Fruit fly (Drosophila melanogaster) whole organism, embryonic: Measurements from ENCODE around the gene pps.

Experiments used
- B-H2 ChIP-seq: fragments of 200-800 bp; sonication (Bioruptor generic); optimal IDR thresholded peaks from 2 replicates; lab custom pipeline; 2018; ENCODE audit warnings: missing biosample characterization, mild to moderate bottlenecking, missing genetic modification characterization
- CG13287 ChIP-seq: fragments of 200-800 bp; sonication (Bioruptor generic); IDR thresholded peaks from 2 replicates; pipeline ENCODE4 v1.3.6; 2022; ENCODE audit warnings: missing biosample characterization, missing genetic modification characterization; ENCODE audit not compliant: partially characterized antibody
- CG14860 ChIP-seq: fragments of 200-800 bp; sonication (Bioruptor generic); IDR thresholded peaks from 3 replicates; pipeline ENCODE4 v1.3.6; 2022; ENCODE audit warnings: missing biosample characterization, missing genetic modification characterization; ENCODE audit not compliant: partially characterized antibody
- CG15601 ChIP-seq: fragments of 200-800 bp; sonication (Bioruptor generic); optimal IDR thresholded peaks from 3 replicates; lab custom pipeline; 2019; ENCODE audit warnings: missing biosample characterization, mild to moderate bottlenecking, missing genetic modification characterization, moderate library complexity
- CG1602 ChIP-seq: fragments of 200-800 bp; sonication (Bioruptor generic); optimal IDR thresholded peaks from 3 replicates; lab custom pipeline; 2016; ENCODE audit warnings: missing biosample characterization, missing genetic modification characterization
- CG1647 ChIP-seq: fragments of 200-800 bp; sonication (Bioruptor generic); optimal IDR thresholded peaks from 3 replicates; lab custom pipeline; 2016; ENCODE audit warnings: missing biosample characterization, missing genetic modification characterization
- CG17568 ChIP-seq: fragments of 200-800 bp; sonication (Bioruptor generic); optimal IDR thresholded peaks from 2 replicates; lab custom pipeline; 2018; ENCODE audit warnings: missing biosample characterization, mild to moderate bottlenecking, missing genetic modification characterization, moderate library complexity
- CG17802 ChIP-seq: fragments of 200-800 bp; sonication (Bioruptor generic); optimal IDR thresholded peaks from 2 replicates; lab custom pipeline; 2018; ENCODE audit warnings: missing biosample characterization, mild to moderate bottlenecking, missing genetic modification characterization, moderate library complexity
- CG17912 ChIP-seq: fragments of 200-800 bp; sonication (Bioruptor generic); optimal IDR thresholded peaks from 2 replicates; lab custom pipeline; 2018; ENCODE audit warnings: missing biosample characterization, mild to moderate bottlenecking, missing genetic modification characterization
- CG2129 ChIP-seq: fragments of 200-800 bp; sonication (Bioruptor generic); IDR thresholded peaks from 2 replicates; pipeline ENCODE4 v1.3.6; 2022; ENCODE audit warnings: missing biosample characterization, missing genetic modification characterization; ENCODE audit not compliant: partially characterized antibody
- CG31388 ChIP-seq: fragments of 200-800 bp; sonication (Bioruptor generic); optimal IDR thresholded peaks from 2 replicates; lab custom pipeline; 2016; ENCODE audit warnings: missing biosample characterization, missing genetic modification characterization
- CG32772 ChIP-seq: fragments of 200-800 bp; sonication (Bioruptor generic); IDR thresholded peaks from 2 replicates; pipeline ENCODE4 v1.3.6; 2022; ENCODE audit warnings: missing biosample characterization, missing genetic modification characterization
- CG3726 ChIP-seq: fragments of 200-800 bp; sonication (Bioruptor generic); IDR thresholded peaks from 3 replicates; pipeline ENCODE4, ENCODE4 v1.3.6; 2022; ENCODE audit warnings: missing biosample characterization, missing genetic modification characterization
- CG4424 ChIP-seq: fragments of 200-800 bp; sonication (Bioruptor generic); optimal IDR thresholded peaks from 3 replicates; lab custom pipeline; 2016; ENCODE audit warnings: missing biosample characterization, missing genetic modification characterization
- CG8359 ChIP-seq: fragments of 200-800 bp; sonication (Bioruptor generic); optimal IDR thresholded peaks from 2 replicates; lab custom pipeline; 2017; ENCODE audit warnings: missing biosample characterization, mild to moderate bottlenecking, missing genetic modification characterization, borderline replicate concordance
- CG9797 ChIP-seq: fragments of 200-800 bp; sonication (Bioruptor generic); optimal IDR thresholded peaks from 3 replicates; lab custom pipeline; 2018; ENCODE audit warnings: missing biosample characterization, mild to moderate bottlenecking, missing genetic modification characterization
- CTCF ChIP-seq: fragments of 200-800 bp; sonication (Bioruptor generic); optimal IDR thresholded peaks from 2 replicates; lab custom pipeline; 2017; ENCODE audit warnings: missing biosample characterization, mild to moderate bottlenecking, missing genetic modification characterization, moderate library complexity
- CrebB ChIP-seq: fragments of 200-800 bp; sonication (Bioruptor generic); optimal IDR thresholded peaks from 3 replicates; lab custom pipeline; 2018; ENCODE audit warnings: missing biosample characterization, mild to moderate bottlenecking, missing genetic modification characterization
- Dad ChIP-seq: fragments of 200-800 bp; sonication (Bioruptor generic); optimal IDR thresholded peaks from 3 replicates; lab custom pipeline; 2016; ENCODE audit warnings: missing biosample characterization, missing genetic modification characterization
- Dll ChIP-seq: fragments of 200-800 bp; sonication (Bioruptor generic); IDR thresholded peaks from 4 replicates; pipeline ENCODE4 v1.3.6; 2022; ENCODE audit warnings: missing biosample characterization, missing genetic modification characterization; ENCODE audit not compliant: partially characterized antibody
- E2f1 ChIP-seq: fragments of 200-800 bp; sonication (Bioruptor generic); IDR thresholded peaks from 2 replicates; pipeline ENCODE4 v1.3.6; 2022; ENCODE audit warnings: missing biosample characterization, missing genetic modification characterization
- HmgZ ChIP-seq: fragments of 200-800 bp; sonication (Bioruptor generic); optimal IDR thresholded peaks from 2 replicates; lab custom pipeline; 2018; ENCODE audit warnings: missing biosample characterization, mild to moderate bottlenecking, missing genetic modification characterization
- Myb ChIP-seq: fragments of 200-800 bp; sonication (Bioruptor generic); optimal IDR thresholded peaks from 2 replicates; lab custom pipeline; 2016; ENCODE audit warnings: missing biosample characterization, missing genetic modification characterization
- Oaz ChIP-seq: fragments of 200-800 bp; sonication (Bioruptor generic); IDR thresholded peaks from 2 replicates; pipeline ENCODE4 v1.3.6; 2022; ENCODE audit warnings: missing biosample characterization, missing genetic modification characterization
- Rx ChIP-seq: fragments of 200-800 bp; sonication (Bioruptor generic); IDR thresholded peaks from 2 replicates; pipeline ENCODE4 v1.3.6; 2022; ENCODE audit warnings: missing biosample characterization, missing genetic modification characterization
- Scr ChIP-seq: fragments of 200-800 bp; sonication (Bioruptor generic); IDR thresholded peaks from 2 replicates; pipeline ENCODE4 v1.3.6; 2022; ENCODE audit warnings: missing biosample characterization, missing genetic modification characterization; ENCODE audit not compliant: partially characterized antibody
- Sry-δ ChIP-seq: fragments of 200-800 bp; sonication (Bioruptor generic); optimal IDR thresholded peaks from 2 replicates; lab custom pipeline; 2016; ENCODE audit warnings: missing biosample characterization, missing genetic modification characterization
- Stat92E ChIP-seq, 3 experiments: fragments of >200 bp in 2 of 3; fragments of 200-800 bp in 1 of 3; sonication (Bioruptor generic) in 1 of 3; optimal IDR thresholded peaks; 2 replicates each; lab custom pipeline; 2017 to 2019; ENCODE audit warnings: missing biosample characterization in 3 of 3, missing genetic modification characterization in 3 of 3, mild to moderate bottlenecking in 1 of 3, moderate library complexity in 1 of 3
- aop ChIP-seq: fragments of 200-800 bp; sonication (Bioruptor generic); IDR thresholded peaks from 2 replicates; pipeline ENCODE4 v1.3.6; 2022; ENCODE audit warnings: missing biosample characterization, missing genetic modification characterization
- ato ChIP-seq: fragments of 200-800 bp; sonication (Bioruptor generic); IDR thresholded peaks from 2 replicates; pipeline ENCODE4 v1.3.6; 2022; ENCODE audit warnings: missing biosample characterization, missing genetic modification characterization; ENCODE audit not compliant: partially characterized antibody
- bab2 ChIP-seq: fragments of 200-800 bp; sonication (Bioruptor generic); optimal IDR thresholded peaks from 2 replicates; lab custom pipeline; 2016; ENCODE audit warnings: missing biosample characterization, missing genetic modification characterization
- cas ChIP-seq: fragments of 200-800 bp; sonication (Bioruptor generic); IDR thresholded peaks from 2 replicates; pipeline ENCODE4 v1.3.6; 2022; ENCODE audit warnings: missing biosample characterization, missing genetic modification characterization
- cato ChIP-seq: fragments of 200-800 bp; sonication (Bioruptor generic); optimal IDR thresholded peaks from 2 replicates; lab custom pipeline; 2016; ENCODE audit warnings: missing biosample characterization, missing genetic modification characterization, borderline replicate concordance
- chinmo ChIP-seq: fragments of 200-800 bp; sonication (Bioruptor generic); IDR thresholded peaks from 4 replicates; pipeline ENCODE4 v1.3.6; 2022; ENCODE audit warnings: missing biosample characterization, missing genetic modification characterization; ENCODE audit not compliant: partially characterized antibody
- ci ChIP-seq: fragments of 200-800 bp; sonication (Bioruptor generic); IDR thresholded peaks from 3 replicates; pipeline ENCODE4 v1.3.6; 2022; ENCODE audit warnings: missing biosample characterization, missing genetic modification characterization
- da ChIP-seq: fragments of 200-800 bp; sonication (Bioruptor generic); optimal IDR thresholded peaks from 2 replicates; lab custom pipeline; 2016; ENCODE audit warnings: missing biosample characterization, missing genetic modification characterization
- dm ChIP-seq: fragments of 200-800 bp; sonication (Bioruptor generic); optimal IDR thresholded peaks from 3 replicates; lab custom pipeline; 2016; ENCODE audit warnings: missing biosample characterization, missing genetic modification characterization
- eyg ChIP-seq: fragments of 200-800 bp; sonication (Bioruptor generic); optimal IDR thresholded peaks from 3 replicates; lab custom pipeline; 2016; ENCODE audit warnings: missing biosample characterization, missing genetic modification characterization
- gt ChIP-seq: fragments of 200-800 bp; sonication (Bioruptor generic); IDR thresholded peaks from 2 replicates; pipeline ENCODE4 v1.3.6; 2022; ENCODE audit warnings: missing biosample characterization, missing genetic modification characterization
- oc ChIP-seq: fragments of 200-800 bp; sonication (Bioruptor generic); optimal IDR thresholded peaks from 2 replicates; lab custom pipeline; 2018; ENCODE audit warnings: missing biosample characterization, mild to moderate bottlenecking, missing genetic modification characterization, moderate library complexity
- sim ChIP-seq: fragments of 200-800 bp; sonication (Bioruptor generic); IDR thresholded peaks from 2 replicates; pipeline ENCODE4 v1.3.6; 2022; ENCODE audit warnings: missing biosample characterization, missing genetic modification characterization
- sob ChIP-seq: fragments of 200-800 bp; sonication (Bioruptor generic); IDR thresholded peaks from 2 replicates; pipeline ENCODE4 v1.3.6; 2022; ENCODE audit warnings: missing biosample characterization, missing genetic modification characterization
- sug ChIP-seq: fragments of 200-800 bp; optimal IDR thresholded peaks from 2 replicates; lab custom pipeline; 2019; ENCODE audit warnings: missing biosample characterization, mild to moderate bottlenecking, missing genetic modification characterization, moderate library complexity
- tgo ChIP-seq: fragments of 200-800 bp; sonication (Bioruptor generic); IDR thresholded peaks from 3 replicates; pipeline ENCODE4 v1.3.6; 2022; ENCODE audit warnings: missing biosample characterization, missing genetic modification characterization
- tio ChIP-seq: fragments of 200-800 bp; sonication (Bioruptor generic); optimal IDR thresholded peaks from 2 replicates; lab custom pipeline; 2017; ENCODE audit warnings: missing biosample characterization, missing genetic modification characterization, inconsistent platforms
- tll ChIP-seq, 2 experiments: fragments of 200-800 bp in 1 of 2; fragments of >200 bp in 1 of 2; sonication (Bioruptor generic) in 1 of 2; optimal IDR thresholded peaks; 2 replicates each; lab custom pipeline; 2017 to 2019; ENCODE audit warnings: missing biosample characterization in 2 of 2, missing genetic modification characterization in 2 of 2, mild to moderate bottlenecking in 1 of 2, moderate library complexity in 1 of 2
- tna ChIP-seq: fragments of 200-800 bp; sonication (Bioruptor generic); IDR thresholded peaks from 2 replicates; pipeline ENCODE4 v1.3.6; 2022; ENCODE audit warnings: missing biosample characterization, missing genetic modification characterization; ENCODE audit not compliant: partially characterized antibody
- trem ChIP-seq: fragments of 200-800 bp; optimal IDR thresholded peaks from 3 replicates; lab custom pipeline; 2019; ENCODE audit warnings: missing biosample characterization, mild to moderate bottlenecking, missing genetic modification characterization, moderate library complexity
- unc-4 ChIP-seq: fragments of 200-800 bp; sonication (Bioruptor generic); IDR thresholded peaks from 2 replicates; pipeline ENCODE4 v1.3.6; 2022; ENCODE audit warnings: missing biosample characterization, missing genetic modification characterization; ENCODE audit not compliant: partially characterized antibody
- zen ChIP-seq: fragments of 200-800 bp; sonication (Bioruptor generic); optimal IDR thresholded peaks from 3 replicates; lab custom pipeline; 2018; ENCODE audit warnings: missing biosample characterization, mild to moderate bottlenecking, missing genetic modification characterization, moderate library complexity

pps gene

dm6 chr3R:12456370-12456940 lies 42.8 kb downstream of the pps start, which contains the start of gene trus (continued):
- TF ChIP-seq CG15601 (tag; lab: Kevin White, UChicago) (peak; percentile 89), CG32772 (GFP tag; lab: Robert Waterston, UW) (no peak), tll (GFP tag; optimal IDR thresholded peaks at IDR 0.05; lab: Kevin White, UChicago) (no peak), Rx (GFP tag; lab: Robert Waterston, UW) (no peak), trem (peak; percentile 39), sob (no peak), chinmo (peak; percentile 87), Myb (GFP tag; lab: Kevin White, UChicago) (peak; percentile 44), B-H2 (GFP tag; lab: Kevin White, UChicago) (peak; percentile 11), CTCF (GFP tag; lab: Kevin White, UChicago) (no peak), zen (tag; lab: Kevin White, UChicago) (peak; percentile 7), CG2129 (GFP tag; lab: Robert Waterston, UW) (peak; percentile 78), CG1647 (GFP tag; lab: Kevin White, UChicago) (no peak), cato (GFP tag; lab: Kevin White, UChicago) (no peak), Sry-δ (peak; percentile 89), sim (GFP tag; lab: Robert Waterston, UW) (no peak), CG1602 (no peak), tio (no peak), gt (GFP tag; lab: Robert Waterston, UW) (no peak), CG31388 (GFP tag; lab: Kevin White, UChicago) (no peak), unc-4 (GFP tag; lab: Robert Waterston, UW) (peak; percentile 91), CrebB (tag; lab: Kevin White, UChicago) (no peak), cas (no peak), tna (GFP tag; lab: Robert Waterston, UW) (peak; percentile 82), CG17802 (tag; lab: Kevin White, UChicago) (no peak), CG9797 (GFP tag; lab: Kevin White, UChicago) (no peak), CG14860 (GFP tag; lab: Robert Waterston, UW) (peak; percentile 76), Dad (GFP tag; lab: Kevin White, UChicago) (no peak), CG13287 (GFP tag; lab: Robert Waterston, UW) (peak; percentile 95), Scr (peak; percentile 86), da (no peak), E2f1 (GFP tag; lab: Robert Waterston, UW) (no peak), CG3726 (GFP tag; lab: Robert Waterston, UW) (no peak), CG17568 (GFP tag; lab: Kevin White, UChicago) (no peak), ci (GFP tag; lab: Robert Waterston, UW) (no peak), oc (tag; lab: Kevin White, UChicago) (no peak), CG8359 (no peak), HmgZ (tag; lab: Kevin White, UChicago) (peak; percentile 14), Stat92E (GFP tag; optimal IDR thresholded peaks at IDR 0.05; lab: Kevin White, UChicago) (peak in 1 of 3 experiments; percentile 9), Oaz (no peak), CG4424 (GFP tag; lab: Kevin White, UChicago) (no peak), bab2 (no peak), aop (GFP tag; lab: Robert Waterston, UW) (no peak), Dll (GFP tag; lab: Robert Waterston, UW) (peak; percentile 92), ato (GFP tag; lab: Robert Waterston, UW) (peak; percentile 89), tgo (GFP tag; lab: Robert Waterston, UW) (no peak), CG17912 (GFP tag; lab: Kevin White, UChicago) (no peak), sug (peak; percentile 17), dm (GFP tag; lab: Kevin White, UChicago) (peak; percentile 11), eyg (GFP tag; lab: Kevin White, UChicago) (no peak)
